Worm (Caenorhabditis elegans): ENCODE results near the gene tre-2.

The tre-2 gene

DNA sequence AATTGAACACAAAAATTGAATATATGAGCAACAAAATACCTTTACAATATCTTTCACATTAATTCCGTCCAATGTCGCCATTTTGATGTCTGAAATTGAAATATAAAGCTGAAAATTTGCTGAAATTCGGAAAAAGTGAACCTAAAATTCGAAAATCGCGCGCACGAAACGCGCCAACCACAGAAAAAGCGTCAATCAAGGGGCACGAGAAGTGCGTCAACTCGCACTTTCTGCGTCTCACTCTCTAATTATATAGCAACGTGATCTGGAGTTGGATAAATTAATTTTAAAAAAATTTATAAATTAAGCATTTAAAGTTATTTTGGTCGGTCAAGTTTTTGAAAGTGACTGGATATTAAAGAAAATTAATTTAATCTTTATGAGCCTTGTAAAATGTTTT lies 36.1 kb upstream of the tre-2 start, which contains the start of gene ruvb-2 (continued):
- peak; percentile 81 for TF ChIP-seq lsy-2 (tag; optimal IDR thresholded peaks at IDR 0.05)
- TF ChIP-seq ceh-83 (GFP tag; optimal IDR thresholded peaks at IDR 0.05) = no peak
- peak; percentile 38 for TF ChIP-seq sptf-1 (tag; optimal IDR thresholded peaks at IDR 0.05)
- TF ChIP-seq drap-1 (GFP tag; optimal IDR thresholded peaks at IDR 0.05) = no peak
- TF ChIP-seq snpc-4 (tag; optimal IDR thresholded peaks at IDR 0.05) = no peak
- no peak for TF ChIP-seq hlh-1 (tag; optimal IDR thresholded peaks at IDR 0.05)

DNA sequence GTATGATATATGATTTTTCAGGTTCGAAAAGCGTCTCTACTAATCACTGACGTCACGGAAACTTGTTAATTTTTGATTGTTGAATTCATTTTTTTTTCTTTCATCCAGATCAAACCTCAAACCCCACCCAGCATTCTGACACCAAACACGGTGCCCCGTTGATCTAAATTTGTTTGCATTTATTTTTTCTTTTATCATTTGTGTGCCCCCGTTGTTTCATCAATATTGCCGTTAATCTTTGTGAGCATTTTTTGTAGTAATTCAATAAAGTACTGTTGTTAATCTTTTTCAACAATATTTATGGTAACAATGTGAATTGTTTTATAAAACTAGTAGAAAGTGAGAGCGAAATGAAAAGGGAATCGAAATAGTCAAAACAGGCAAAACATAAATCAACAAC lies 33.6 kb upstream of the tre-2 start:
- TF ChIP-seq hlh-1 (tag; optimal IDR thresholded peaks at IDR 0.05) (no peak), zip-8 (tag; optimal IDR thresholded peaks at IDR 0.05) (no peak), flh-1 (GFP tag; optimal IDR thresholded peaks at IDR 0.05) (no peak), pha-4 (tag; optimal IDR thresholded peaks at IDR 0.05) (no peak)

DNA sequence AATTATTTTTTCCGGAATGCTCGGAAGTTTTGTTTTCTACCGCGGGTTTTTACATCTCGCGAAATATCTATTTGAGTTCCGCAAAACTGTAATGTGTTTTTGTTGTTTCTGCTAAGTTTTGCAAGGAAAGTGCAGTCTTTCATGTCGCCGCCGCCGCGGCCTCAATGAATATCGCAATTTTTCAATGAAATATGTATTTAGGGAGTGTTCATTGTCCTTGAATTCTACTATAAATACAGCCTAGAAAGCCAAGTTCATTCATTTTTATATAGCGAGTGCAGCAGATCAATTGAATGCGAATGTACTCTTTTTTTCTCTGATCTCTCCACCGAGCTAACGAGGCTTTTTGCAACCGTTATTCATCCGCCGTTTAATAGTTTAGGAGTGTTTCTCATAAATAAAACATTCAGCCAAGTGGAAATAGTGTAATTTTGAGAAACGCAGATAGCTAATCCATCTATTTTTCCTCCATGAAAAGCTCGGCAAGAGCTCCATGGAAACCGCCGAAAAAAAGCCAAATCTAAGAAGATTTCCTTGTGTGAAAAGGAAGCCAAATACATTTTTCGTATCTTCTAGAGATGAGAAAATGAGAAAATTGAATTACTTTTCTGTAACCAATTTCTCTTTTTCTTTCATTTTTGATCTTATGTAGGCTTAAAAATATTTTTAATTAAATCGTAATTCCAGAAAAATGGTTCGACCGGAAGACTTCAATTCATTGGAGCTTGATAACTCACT lies 29.8 kb upstream of the tre-2 start, which contains the start of gene T22D1.3:
Gene T22D1.3 (plus strand): TSS at position 688 of the 738 bp plus-strand sequence.
- TF ChIP-seq sem-2 (GFP tag; optimal IDR thresholded peaks at IDR 0.05) (no peak), nhr-2 (tag; optimal IDR thresholded peaks at IDR 0.05) (no peak), mab-5 (tag; optimal IDR thresholded peaks at IDR 0.05) (no peak), zip-8 (tag; optimal IDR thresholded peaks at IDR 0.05) (no peak), drap-1 (GFP tag; optimal IDR thresholded peaks at IDR 0.05) (no peak), bed-3 (GFP tag; optimal IDR thresholded peaks at IDR 0.05) (no peak), cnd-1 (tag; optimal IDR thresholded peaks at IDR 0.05) (no peak), ham-2 (GFP tag; optimal IDR thresholded peaks at IDR 0.05) (no peak), blmp-1 (tag; optimal IDR thresholded peaks at IDR 0.05) (no peak), lin-32 (GFP tag; optimal IDR thresholded peaks at IDR 0.05) (no peak), snpc-4 (tag; optimal IDR thresholded peaks at IDR 0.05) (no peak), nhr-28 (tag; optimal IDR thresholded peaks at IDR 0.05) (no peak), ces-1 (GFP tag; optimal IDR thresholded peaks at IDR 0.05) (no peak), tbx-8 (GFP tag; optimal IDR thresholded peaks at IDR 0.05) (no peak), elt-3 (tag; optimal IDR thresholded peaks at IDR 0.05) (no peak)

DNA sequence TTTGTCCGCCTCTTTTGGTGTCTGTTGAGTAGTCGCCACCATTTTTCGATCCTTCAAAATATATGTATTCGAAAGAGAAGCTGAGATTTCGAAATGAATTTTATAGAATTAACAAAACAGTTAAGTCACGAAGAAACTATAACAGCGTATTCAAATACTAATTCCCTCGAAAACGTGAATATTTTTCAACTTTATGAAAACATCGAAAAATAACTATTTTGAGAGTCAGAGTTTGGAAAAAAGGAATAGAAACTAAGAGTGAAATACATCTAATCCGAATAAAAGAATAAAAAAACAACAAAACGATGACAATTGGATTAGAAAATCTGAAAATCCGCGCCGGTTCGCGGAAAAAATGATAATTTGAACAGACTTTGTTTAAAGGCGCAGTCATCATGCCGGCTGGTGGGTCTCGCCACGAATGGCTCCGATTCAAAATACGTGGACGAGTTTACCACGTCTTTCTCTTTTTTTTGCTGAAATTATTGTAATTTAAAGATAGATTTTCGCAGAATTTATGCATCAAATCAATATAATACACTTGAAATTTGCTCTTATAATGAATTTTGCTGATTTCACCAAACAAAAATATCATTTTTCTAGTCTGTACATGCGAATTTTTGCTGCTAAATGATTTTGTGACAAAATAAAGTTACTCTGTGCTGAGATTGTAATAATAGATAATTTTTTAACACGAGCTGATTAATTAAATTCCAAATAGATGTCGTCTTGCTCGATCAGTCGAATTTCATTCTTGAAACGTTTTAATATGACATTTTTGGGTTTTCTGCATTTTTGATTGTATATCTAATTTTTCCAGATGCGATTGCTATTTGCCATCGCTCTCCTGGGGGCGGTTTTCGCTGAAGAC lies 26.9 kb upstream of the tre-2 start, which contains the start of the genes rpn-1 and ribo-1:
Gene rpn-1 (minus strand): TSS at position 51 of the 871 bp plus-strand sequence.
Gene ribo-1 (plus strand): TSS at position 821 of the 871 bp plus-strand sequence.
- TF ChIP-seq nhr-237 (tag; optimal IDR thresholded peaks at IDR 0.05) = peak; percentile 22
- TF ChIP-seq nhr-2 (tag; optimal IDR thresholded peaks at IDR 0.05) = no peak
- TF ChIP-seq mep-1 (tag; optimal IDR thresholded peaks at IDR 0.05) = peak; percentile 15

DNA sequence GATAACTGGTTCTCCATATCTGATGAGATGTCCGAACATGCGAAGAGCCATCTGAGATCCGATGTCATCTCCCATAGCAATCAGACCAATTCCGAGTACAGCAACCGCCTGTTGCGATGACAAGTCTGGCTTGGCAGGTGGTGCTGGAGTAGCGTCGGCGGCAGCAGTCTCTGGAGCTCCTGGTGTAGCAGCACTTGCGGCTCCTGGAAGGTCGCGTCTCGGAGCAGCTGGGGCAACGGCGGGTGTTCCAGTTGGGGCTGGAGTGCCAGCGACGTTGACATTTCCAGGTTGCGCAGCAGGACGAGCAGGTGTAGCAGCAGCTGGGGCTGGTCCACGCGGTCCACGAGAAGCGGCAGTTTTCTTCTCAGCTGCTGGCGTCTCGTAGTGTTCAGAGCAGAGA lies 24.2 kb upstream of the tre-2 start:
- TF ChIP-seq sptf-1 (tag; optimal IDR thresholded peaks at IDR 0.05) (no peak), unc-62 (GFP tag; optimal IDR thresholded peaks at IDR 0.05) (no peak), cnd-1 (tag; optimal IDR thresholded peaks at IDR 0.05) (no peak), lin-13 (tag; optimal IDR thresholded peaks at IDR 0.05) (no peak), ham-2 (GFP tag; optimal IDR thresholded peaks at IDR 0.05) (no peak), zip-8 (tag; optimal IDR thresholded peaks at IDR 0.05) (no peak), snpc-4 (tag; optimal IDR thresholded peaks at IDR 0.05) (no peak), ztf-11 (tag; optimal IDR thresholded peaks at IDR 0.05) (no peak), sem-2 (GFP tag; optimal IDR thresholded peaks at IDR 0.05) (no peak), elt-1 (tag; optimal IDR thresholded peaks at IDR 0.05; ENCODE audit: borderline replicate concordance, insufficient read depth) (no peak), elt-3 (tag; optimal IDR thresholded peaks at IDR 0.05) (no peak), unc-39 (tag; optimal IDR thresholded peaks at IDR 0.05) (no peak), ceh-39 (tag; optimal IDR thresholded peaks at IDR 0.05) (no peak), nhr-76 (tag; optimal IDR thresholded peaks at IDR 0.05) (no peak), ces-1 (GFP tag; optimal IDR thresholded peaks at IDR 0.05) (no peak), mls-2 (tag; optimal IDR thresholded peaks at IDR 0.05) (no peak), hlh-1 (tag; optimal IDR thresholded peaks at IDR 0.05) (no peak)

Measured in whole organism, mixed stage, embryonic.